Fruit fly (Drosophila melanogaster): ENCODE data around the gene CG7886.
A peak's percentile ranks its signal among the peaks of the same experiment; 100 is the strongest.

dm6 chr3R:14597935-14598424, 44.4 kb downstream of the CG7886 start:
- TF ChIP-seq D1 (tag; optimal IDR thresholded peaks at IDR 0.05): no peak
- TF ChIP-seq Ets98B (GFP tag; IDR thresholded peaks at IDR 0.05): peak; percentile 24; the same call in 1 of the 2 replicates

All from whole organism, pupa.